Worm (Caenorhabditis elegans): ENCODE data around the gene F07C6.6.

F07C6.6 gene

DNA sequence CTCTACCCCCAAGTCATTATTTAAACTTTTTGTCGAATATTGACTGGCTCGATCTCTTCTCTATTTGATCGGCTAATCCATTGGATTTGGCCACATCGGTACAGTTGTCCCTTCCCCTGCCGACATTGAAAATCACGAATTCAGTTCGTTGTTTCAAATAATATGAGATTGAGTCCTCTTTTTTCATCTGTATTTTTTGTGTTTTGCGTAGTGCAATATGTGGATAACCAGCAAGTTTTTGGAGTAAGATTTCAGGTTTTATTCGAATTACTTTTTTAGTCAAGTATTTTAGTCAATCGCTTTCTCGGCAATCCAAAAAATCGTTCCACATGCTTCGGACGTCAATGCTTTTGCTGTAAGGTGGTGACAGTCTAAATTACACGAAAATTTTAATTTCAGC is 3.5 kb upstream of the F07C6.6 start, which contains the start of gene F07C6.3:
Gene F07C6.3, plus strand, starts transcription at position 148 of the 400 bp plus-strand sequence.
- TF ChIP-seq ceh-36 (tag; optimal IDR thresholded peaks at IDR 0.05) (no peak), tbx-11 (GFP tag; IDR thresholded peaks at IDR 0.05) (no peak), hmbx-1 (tag; optimal IDR thresholded peaks at IDR 0.05) (no peak), hmg-4 (GFP tag; optimal IDR thresholded peaks at IDR 0.05) (no peak), B0310.2 (tag; optimal IDR thresholded peaks at IDR 0.05) (no peak), ama-1 (optimal IDR thresholded peaks at IDR 0.05) (no peak), scrt-1 (GFP tag; IDR thresholded peaks at IDR 0.05) (no peak), F13C5.2 (tag; optimal IDR thresholded peaks at IDR 0.05) (no peak), tbx-37 (GFP tag; conservative IDR thresholded peaks at IDR 0.05) (no peak), tra-4 (tag; optimal IDR thresholded peaks at IDR 0.05) (no peak), sea-1 (GFP tag; conservative IDR thresholded peaks at IDR 0.05) (no peak), hnd-1 (tag; optimal IDR thresholded peaks at IDR 0.05) (no peak), aly-1 (tag; optimal IDR thresholded peaks at IDR 0.05) (no peak), pes-1 (GFP tag; IDR thresholded peaks at IDR 0.05) (no peak)

DNA sequence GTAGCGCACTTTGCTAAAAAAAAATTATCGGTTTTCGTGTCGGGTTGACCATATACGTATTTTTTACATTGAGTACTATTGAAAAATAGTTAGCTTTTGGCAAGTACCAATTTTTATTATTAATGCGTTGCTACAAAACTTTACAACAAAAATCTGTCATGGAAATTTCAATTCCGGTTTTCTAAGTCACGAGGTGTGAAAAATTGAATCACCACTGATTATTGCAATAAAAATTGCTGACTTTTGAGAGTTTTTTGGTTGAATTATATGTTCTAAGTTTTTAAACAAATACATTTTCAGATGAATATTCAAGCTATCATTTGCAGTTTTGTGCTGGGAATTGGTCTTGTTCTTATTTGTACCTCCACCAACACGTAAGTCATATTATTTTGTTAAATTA is 1.7 kb upstream of the F07C6.6 start, which contains the start of gene F07C6.2:
Gene F07C6.2, plus strand, starts transcription at position 301 of the 400 bp plus-strand sequence.
- TF ChIP-seq F13C5.2 (tag; optimal IDR thresholded peaks at IDR 0.05) (no peak), pes-1 (GFP tag; IDR thresholded peaks at IDR 0.05) (no peak), aly-1 (tag; optimal IDR thresholded peaks at IDR 0.05) (no peak), hmbx-1 (tag; optimal IDR thresholded peaks at IDR 0.05) (no peak), ama-1 (optimal IDR thresholded peaks at IDR 0.05) (no peak), B0310.2 (tag; optimal IDR thresholded peaks at IDR 0.05) (no peak), tra-4 (tag; optimal IDR thresholded peaks at IDR 0.05) (no peak), tbx-37 (GFP tag; conservative IDR thresholded peaks at IDR 0.05) (no peak), sea-1 (GFP tag; conservative IDR thresholded peaks at IDR 0.05) (no peak), hmg-4 (GFP tag; optimal IDR thresholded peaks at IDR 0.05) (no peak), ceh-13 (GFP tag; optimal IDR thresholded peaks at IDR 0.05) (no peak), ets-7 (tag; optimal IDR thresholded peaks at IDR 0.05) (no peak), hnd-1 (tag; optimal IDR thresholded peaks at IDR 0.05) (no peak), tbx-11 (GFP tag; IDR thresholded peaks at IDR 0.05) (no peak)

DNA sequence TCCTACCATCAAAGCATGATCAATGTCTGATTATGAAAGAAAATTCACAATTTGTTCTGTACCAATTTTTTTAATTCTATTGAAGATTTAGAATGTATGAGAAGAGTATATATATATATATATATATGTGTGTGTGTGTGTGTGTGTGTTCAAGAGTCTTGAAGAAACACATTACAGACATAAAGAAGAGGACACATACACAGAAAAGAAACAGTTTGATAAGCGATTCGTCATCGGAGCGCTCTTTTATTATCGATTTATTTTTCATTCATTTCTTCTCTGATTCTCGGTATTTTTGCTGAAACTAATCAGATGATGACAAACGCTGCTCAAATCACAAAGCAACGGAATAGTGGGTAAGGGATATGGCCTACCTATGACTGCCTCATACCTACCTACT is 1.0 kb downstream of the F07C6.6 start, which contains the start of gene pin-2:
Gene pin-2, plus strand, starts transcription at position 227 of the 400 bp plus-strand sequence.
- TF ChIP-seq tbx-11 (GFP tag; IDR thresholded peaks at IDR 0.05) (no peak), ceh-13 (GFP tag; optimal IDR thresholded peaks at IDR 0.05) (no peak), ama-1 (optimal IDR thresholded peaks at IDR 0.05) (no peak), ets-7 (tag; optimal IDR thresholded peaks at IDR 0.05) (no peak), B0310.2 (tag; optimal IDR thresholded peaks at IDR 0.05) (no peak), flt-1 (GFP tag; IDR thresholded peaks at IDR 0.05) (no peak), pes-1 (GFP tag; IDR thresholded peaks at IDR 0.05) (no peak), hnd-1 (tag; optimal IDR thresholded peaks at IDR 0.05) (no peak), sea-1 (GFP tag; conservative IDR thresholded peaks at IDR 0.05) (no peak), tbx-37 (GFP tag; conservative IDR thresholded peaks at IDR 0.05) (no peak), ceh-36 (tag; optimal IDR thresholded peaks at IDR 0.05) (no peak), tra-4 (tag; optimal IDR thresholded peaks at IDR 0.05) (no peak), aly-1 (tag; optimal IDR thresholded peaks at IDR 0.05) (no peak), scrt-1 (GFP tag; IDR thresholded peaks at IDR 0.05) (no peak), F13C5.2 (tag; optimal IDR thresholded peaks at IDR 0.05) (no peak)

DNA sequence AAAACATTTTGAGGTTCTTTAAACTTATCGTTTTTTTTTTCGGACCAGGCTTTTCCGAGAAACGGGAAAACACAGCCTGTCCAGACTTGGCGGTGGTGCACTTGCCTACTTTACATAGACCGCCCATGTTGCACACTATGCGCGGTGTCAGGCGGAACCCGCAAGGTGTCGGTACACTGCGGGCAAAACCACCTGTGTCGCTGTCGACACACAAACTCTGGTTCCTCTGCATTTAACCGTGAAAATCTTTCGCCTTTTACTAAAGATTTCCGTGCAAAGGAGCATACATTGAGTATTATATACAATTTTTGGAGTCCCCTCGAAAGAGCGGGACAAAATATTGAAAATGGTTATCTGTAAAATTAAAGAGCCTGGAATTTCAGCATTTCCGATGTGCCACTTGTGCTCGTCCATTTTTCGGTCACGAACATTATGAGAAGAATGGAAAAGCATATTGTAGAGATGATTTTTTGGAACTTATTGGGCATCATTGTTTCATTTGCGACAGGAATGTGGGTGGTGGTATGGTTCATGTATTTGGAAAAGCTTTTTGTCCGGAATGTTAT is 2.9 kb downstream of the F07C6.6 start:
- TF ChIP-seq scrt-1 (GFP tag; IDR thresholded peaks at IDR 0.05) (peak; percentile 20; the same call in 1 of the 2 replicates), tra-4 (tag; optimal IDR thresholded peaks at IDR 0.05) (no peak), tbx-37 (GFP tag; conservative IDR thresholded peaks at IDR 0.05) (no peak), sea-1 (GFP tag; conservative IDR thresholded peaks at IDR 0.05) (no peak), hnd-1 (tag; optimal IDR thresholded peaks at IDR 0.05) (no peak), ceh-13 (GFP tag; optimal IDR thresholded peaks at IDR 0.05) (no peak)

DNA sequence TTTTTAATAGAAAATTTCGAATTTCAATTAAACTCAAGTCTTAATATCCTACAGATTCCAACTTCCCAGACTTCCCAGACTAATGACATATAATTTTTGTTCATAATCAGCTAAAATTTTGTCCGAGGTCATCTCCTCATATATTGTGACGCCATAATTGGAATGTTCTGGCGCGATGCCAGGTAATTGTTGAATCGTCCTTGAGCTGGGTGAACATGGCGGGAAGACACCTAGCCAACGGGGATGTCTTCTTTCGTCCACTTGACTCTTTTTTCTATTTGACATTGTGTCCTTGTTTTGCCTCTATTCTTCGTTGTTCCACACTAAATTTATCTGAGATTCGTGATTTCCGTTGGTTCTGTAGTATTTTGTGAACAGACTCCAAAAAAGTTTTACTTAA is 4.2 kb downstream of the F07C6.6 start:
- TF ChIP-seq ceh-36 (tag; optimal IDR thresholded peaks at IDR 0.05) = no peak
- no peak for TF ChIP-seq tbx-11 (GFP tag; IDR thresholded peaks at IDR 0.05)
- no peak for TF ChIP-seq hmbx-1 (tag; optimal IDR thresholded peaks at IDR 0.05)
- no peak for TF ChIP-seq ama-1 (optimal IDR thresholded peaks at IDR 0.05)
- TF ChIP-seq tbx-37 (GFP tag; conservative IDR thresholded peaks at IDR 0.05) = no peak

DNA sequence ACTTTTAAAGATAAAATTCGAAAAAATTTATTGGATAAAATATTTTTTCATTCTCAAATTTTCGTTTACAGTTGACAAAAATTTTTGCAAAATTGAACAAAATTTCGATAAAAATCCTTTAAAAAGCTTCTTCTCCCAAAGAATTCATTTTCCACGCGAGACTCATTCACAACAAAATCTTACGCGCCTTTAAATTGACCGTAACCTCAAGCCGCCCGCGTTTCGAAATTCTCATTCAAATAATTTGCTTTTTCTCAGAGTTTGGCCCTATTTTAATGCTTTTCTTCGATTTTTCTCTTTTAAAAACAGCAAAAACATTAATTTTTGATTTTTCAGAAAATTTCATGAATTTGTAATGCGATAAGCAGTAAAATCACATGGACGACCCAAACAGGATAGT is 13.0 kb downstream of the F07C6.6 start, which contains the start of gene F07C6.4:
Gene F07C6.4, plus strand, starts transcription at position 330 of the 400 bp plus-strand sequence.
- TF ChIP-seq flt-1 (GFP tag; IDR thresholded peaks at IDR 0.05) = no peak
- TF ChIP-seq ama-1 (optimal IDR thresholded peaks at IDR 0.05) = no peak

DNA sequence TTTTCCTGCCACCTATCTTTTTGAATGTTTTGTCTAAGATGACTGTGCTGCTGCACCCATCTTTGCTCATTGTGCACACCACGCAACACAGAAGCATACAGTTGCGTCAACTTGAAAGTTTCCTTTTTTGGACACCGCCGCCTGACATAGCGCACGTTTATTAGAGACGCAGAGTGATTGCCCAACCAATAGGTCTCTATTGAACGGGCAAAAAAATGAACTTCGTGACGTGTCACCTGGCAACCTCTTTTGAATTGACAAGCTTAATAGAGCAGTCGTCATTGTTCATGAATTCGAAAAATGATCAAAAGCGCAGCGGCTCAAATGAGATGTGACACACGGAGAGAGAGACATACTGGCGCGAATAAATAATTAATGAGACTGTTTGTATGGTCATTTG is 19.0 kb downstream of the F07C6.6 start:
- TF ChIP-seq ceh-13 (GFP tag; optimal IDR thresholded peaks at IDR 0.05) = no peak
- no peak for TF ChIP-seq sea-1 (GFP tag; conservative IDR thresholded peaks at IDR 0.05)
- no peak for TF ChIP-seq hnd-1 (tag; optimal IDR thresholded peaks at IDR 0.05)
- no peak for TF ChIP-seq ama-1 (optimal IDR thresholded peaks at IDR 0.05)
- TF ChIP-seq ets-7 (tag; optimal IDR thresholded peaks at IDR 0.05) = no peak
- TF ChIP-seq ceh-36 (tag; optimal IDR thresholded peaks at IDR 0.05) = no peak
- no peak for TF ChIP-seq scrt-1 (GFP tag; IDR thresholded peaks at IDR 0.05)
- no peak for TF ChIP-seq tra-4 (tag; optimal IDR thresholded peaks at IDR 0.05)

DNA sequence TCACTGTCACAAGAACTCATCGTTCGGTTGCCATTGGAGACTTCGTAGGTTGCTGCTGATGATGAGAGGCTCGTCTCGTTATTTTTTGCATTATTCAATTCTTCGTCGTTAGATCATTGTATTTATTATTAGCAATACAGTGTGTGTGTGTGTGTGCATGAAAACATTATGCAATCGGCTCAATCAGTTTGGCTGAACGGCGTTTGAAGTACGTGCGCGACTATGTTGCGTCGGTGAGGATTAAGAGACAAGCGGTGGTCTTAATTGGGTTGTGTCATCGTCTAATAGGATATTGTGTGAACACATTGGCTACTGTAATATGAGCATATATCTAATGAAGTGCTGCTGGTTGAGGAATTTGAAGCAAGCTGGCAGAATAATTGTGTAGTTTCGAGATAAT is 21.2 kb downstream of the F07C6.6 start:
- TF ChIP-seq tbx-37 (GFP tag; conservative IDR thresholded peaks at IDR 0.05) (no peak), pes-1 (GFP tag; IDR thresholded peaks at IDR 0.05) (no peak), ceh-36 (tag; optimal IDR thresholded peaks at IDR 0.05) (peak; percentile 65)
